Fruit fly (Drosophila melanogaster): ENCODE results near the gene Had1.

The Had1 gene

DNA sequence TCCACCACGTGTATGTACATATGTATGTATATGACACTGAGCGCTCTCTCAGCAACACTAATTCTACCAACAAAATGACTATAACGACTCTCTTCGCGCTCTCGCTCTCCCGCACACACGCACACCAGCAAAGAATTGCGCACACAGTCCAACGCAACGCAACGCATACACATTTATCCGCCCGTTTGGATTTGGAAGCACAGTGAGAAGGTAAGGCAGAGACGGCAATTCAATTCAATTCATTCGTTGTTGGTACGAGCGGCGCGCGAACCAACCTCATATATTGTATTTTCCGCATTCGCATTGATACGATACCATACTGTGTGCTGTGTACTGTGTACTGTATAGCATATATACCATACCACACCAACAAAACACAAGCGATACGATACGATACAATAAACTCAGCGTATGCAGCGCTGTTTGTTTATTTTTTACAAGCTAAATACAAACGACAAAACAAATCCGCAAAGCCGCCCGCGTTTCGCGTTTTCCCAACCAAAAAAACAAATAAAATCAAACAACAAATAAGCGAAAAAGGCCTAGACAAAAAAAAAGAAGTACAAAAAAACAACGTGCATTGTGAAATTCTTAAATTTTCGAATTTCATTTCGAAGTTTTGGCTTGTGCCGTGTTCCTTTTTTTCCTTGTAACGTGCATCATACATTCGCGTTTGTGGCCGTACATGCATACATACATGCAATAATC, 25.1 kb upstream of the Had1 start, which contains the start of the genes CG9921 and Dsp1 (continued):
- no peak for TF ChIP-seq sima (GFP tag; optimal IDR thresholded peaks at IDR 0.05)
- TF ChIP-seq CG17186 (GFP tag; optimal IDR thresholded peaks at IDR 0.05): no peak
- peak; percentile 32; the same call in 1 of the 2 replicates for TF ChIP-seq Rfx (GFP tag; IDR thresholded peaks at IDR 0.05)
- peak; percentile 44 for TF ChIP-seq Atf6 (GFP tag; IDR thresholded peaks at IDR 0.05)
- peak; percentile 38; the same call in 2 of the 3 replicates for TF ChIP-seq Aef1 (GFP tag; IDR thresholded peaks at IDR 0.05)
- peak; percentile 8 for TF ChIP-seq CG8478 (optimal IDR thresholded peaks at IDR 0.05)
- no peak for TF ChIP-seq chif (GFP tag; optimal IDR thresholded peaks at IDR 0.05)
- peak; percentile 90 for TF ChIP-seq HLHmδ (GFP tag; optimal IDR thresholded peaks at IDR 0.05)
- TF ChIP-seq CG6813 (GFP tag; optimal IDR thresholded peaks at IDR 0.05): peak; percentile 3
- TF ChIP-seq CG34376 (GFP tag; optimal IDR thresholded peaks at IDR 0.05): peak; percentile 61
- TF ChIP-seq BEAF-32 (GFP tag; optimal IDR thresholded peaks at IDR 0.05): no peak
- TF ChIP-seq sob (GFP tag; IDR thresholded peaks at IDR 0.05): 0 out of 2 replicates have a peak, but pooled peaks have one; percentile 13
- no peak for TF ChIP-seq Camta (GFP tag; optimal IDR thresholded peaks at IDR 0.05)
- peak; percentile 13 for TF ChIP-seq grau (tag; optimal IDR thresholded peaks at IDR 0.05)
- peak; percentile 1 for TF ChIP-seq CG17829 (tag; optimal IDR thresholded peaks at IDR 0.05)
- 0 out of 2 replicates have a peak, but pooled peaks have one; percentile 6 for TF ChIP-seq CG3847 (GFP tag; IDR thresholded peaks at IDR 0.05)
- no peak for TF ChIP-seq insv (GFP tag; optimal IDR thresholded peaks at IDR 0.05)
- no peak for TF ChIP-seq bigmax (GFP tag; optimal IDR thresholded peaks at IDR 0.05)
- no peak for TF ChIP-seq ken (GFP tag; IDR thresholded peaks at IDR 0.05)
- TF ChIP-seq cg (GFP tag; optimal IDR thresholded peaks at IDR 0.05): peak; percentile 97

DNA sequence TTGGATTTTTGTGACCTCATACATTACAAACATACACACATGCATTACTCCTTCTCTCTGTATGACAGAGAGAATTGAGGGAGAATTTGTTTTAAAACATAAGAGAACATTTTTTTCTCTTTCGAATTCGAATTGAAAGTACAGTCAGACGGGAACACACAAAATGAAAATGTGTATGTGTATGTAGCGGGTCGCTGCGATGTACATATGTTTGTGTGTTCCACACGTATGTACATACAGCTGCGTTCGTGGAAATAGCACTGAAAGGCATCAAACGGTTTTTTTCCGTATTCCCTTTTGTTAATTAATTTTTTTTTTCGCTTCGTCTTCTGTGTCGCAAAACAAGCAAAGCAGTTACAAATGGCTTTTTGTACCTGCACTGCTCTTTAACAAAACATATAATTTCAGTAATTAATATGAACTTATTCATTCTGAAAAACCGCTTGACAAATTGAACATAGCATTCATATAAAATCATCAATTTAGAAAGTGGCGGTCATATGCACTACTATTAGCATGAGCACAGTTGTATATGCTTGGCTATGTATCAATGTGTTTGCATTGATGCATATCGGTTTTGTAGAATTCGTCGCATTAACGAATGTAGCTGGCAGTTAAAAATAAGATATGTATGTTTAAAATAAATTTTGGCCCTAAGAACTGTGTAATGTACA, 24.3 kb upstream of the Had1 start:
- no peak for TF ChIP-seq CG6791 (GFP tag; IDR thresholded peaks at IDR 0.05; ENCODE audit: partially characterized antibody)
- peak; percentile 61 for TF ChIP-seq CG1024 (GFP tag; IDR thresholded peaks at IDR 0.05)
- TF ChIP-seq CG1233 (GFP tag; optimal IDR thresholded peaks at IDR 0.05): peak; percentile 97
- TF ChIP-seq CG9817 (tag; optimal IDR thresholded peaks at IDR 0.05): peak; percentile 94
- TF ChIP-seq CG9932 (GFP tag; IDR thresholded peaks at IDR 0.05): peak; percentile 88
- TF ChIP-seq CG9215 (GFP tag; IDR thresholded peaks at IDR 0.05): peak; percentile 91
- TF ChIP-seq trh (GFP tag; optimal IDR thresholded peaks at IDR 0.05): peak; percentile 76
- peak; percentile 80 for TF ChIP-seq Ets97D (GFP tag; optimal IDR thresholded peaks at IDR 0.05)
- TF ChIP-seq ems (GFP tag; optimal IDR thresholded peaks at IDR 0.05): peak; percentile 93
- TF ChIP-seq CG15269 (tag; optimal IDR thresholded peaks at IDR 0.05): peak; percentile 97
- no peak for TF ChIP-seq usp (GFP tag; optimal IDR thresholded peaks at IDR 0.05)
- TF ChIP-seq CG18476 (GFP tag; optimal IDR thresholded peaks at IDR 0.05): peak; percentile 96
- peak; percentile 96 for TF ChIP-seq mirr (GFP tag; optimal IDR thresholded peaks at IDR 0.05)
- peak; percentile 94 for TF ChIP-seq az2 (GFP tag; optimal IDR thresholded peaks at IDR 0.05)
- TF ChIP-seq CG14014 (GFP tag; IDR thresholded peaks at IDR 0.05): peak; percentile 89
- TF ChIP-seq gsb (GFP tag; IDR thresholded peaks at IDR 0.05): peak; percentile 81; the same call in 1 of the 2 replicates
- TF ChIP-seq Tbp (GFP tag; optimal IDR thresholded peaks at IDR 0.05): no peak
- peak; percentile 94 for TF ChIP-seq CG9437 (GFP tag; optimal IDR thresholded peaks at IDR 0.05)
- peak; percentile 98 for TF ChIP-seq CG2712 (tag; optimal IDR thresholded peaks at IDR 0.05)
- TF ChIP-seq bcd (GFP tag; optimal IDR thresholded peaks at IDR 0.05): peak; percentile 96
- TF ChIP-seq nau (GFP tag; optimal IDR thresholded peaks at IDR 0.05): peak; percentile 95
- TF ChIP-seq sim (GFP tag; IDR thresholded peaks at IDR 0.05): peak; percentile 80; the same call in 1 of the 2 replicates
- TF ChIP-seq knrl (GFP tag; IDR thresholded peaks at IDR 0.05; ENCODE audit: partially characterized antibody): no peak
- peak; percentile 97 for TF ChIP-seq org-1 (GFP tag; optimal IDR thresholded peaks at IDR 0.05)
- TF ChIP-seq CkIIα-i1 (GFP tag; IDR thresholded peaks at IDR 0.05): no peak
- TF ChIP-seq CG1832 (GFP tag; optimal IDR thresholded peaks at IDR 0.05): no peak
- peak; percentile 94 for TF ChIP-seq twi (tag; optimal IDR thresholded peaks at IDR 0.05)
- TF ChIP-seq Doc3 (GFP tag; IDR thresholded peaks at IDR 0.05; ENCODE audit: partially characterized antibody): no peak
- peak; percentile 90 for TF ChIP-seq al (GFP tag; IDR thresholded peaks at IDR 0.05)

All from whole organism, embryonic.